Worm (Caenorhabditis elegans): Measurements from ENCODE around the gene F48G7.10.

DNA sequence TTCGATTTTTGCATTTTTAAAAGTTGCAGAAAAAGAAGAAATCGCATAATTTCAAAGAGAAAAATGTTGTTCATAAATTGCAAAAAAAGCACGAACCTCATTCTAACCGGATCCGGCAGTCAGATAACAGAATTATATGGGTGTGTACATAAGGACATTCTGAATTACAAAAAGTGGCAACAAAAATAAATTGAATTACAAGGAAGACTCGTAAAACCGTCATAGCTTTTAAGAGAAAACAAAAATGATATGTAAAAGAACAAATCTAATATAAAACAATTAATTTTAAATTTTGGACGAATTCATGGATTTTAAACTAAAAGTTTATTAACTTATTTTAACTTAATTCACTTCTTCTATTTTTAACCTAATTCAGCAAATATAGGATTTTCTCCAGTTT, 25.5 kb upstream of the F48G7.10 start, which contains the start of gene F31F4.17:
- no peak for TF ChIP-seq ama-1 (optimal IDR thresholded peaks at IDR 0.05)
- no peak for TF ChIP-seq unc-62 (GFP tag; optimal IDR thresholded peaks at IDR 0.05)
- TF ChIP-seq nhr-11 (tag; optimal IDR thresholded peaks at IDR 0.05): no peak
- TF ChIP-seq lin-11 (tag; optimal IDR thresholded peaks at IDR 0.05): no peak
- TF ChIP-seq skn-1 (tag; optimal IDR thresholded peaks at IDR 0.05): no peak

Measured in whole organism, L2 larva.